Fruit fly (Drosophila melanogaster) whole organism, pupa: ENCODE data around the gene Zip99C.

ENCODE experiments used
- CG10348 ChIP-seq: fragments of 200-800 bp; sonication (Bioruptor generic); IDR thresholded peaks from 2 replicates; pipeline ENCODE4 v1.3.6; 2022; ENCODE audit warnings: missing biosample characterization, missing genetic modification characterization
- CG12605 ChIP-seq: fragments of 200-800 bp; sonication (Bioruptor generic); IDR thresholded peaks from 2 replicates; pipeline ENCODE4 v1.3.6; 2022; ENCODE audit warnings: missing biosample characterization, missing genetic modification characterization
- CG13204 ChIP-seq: fragments of 200-800 bp; sonication (Bioruptor generic); optimal IDR thresholded peaks from 2 replicates; lab custom pipeline; 2018; ENCODE audit warnings: missing biosample characterization, mild to moderate bottlenecking, missing genetic modification characterization, moderate library complexity
- CG14655 ChIP-seq: fragments of 200-800 bp; sonication (Bioruptor generic); optimal IDR thresholded peaks from 3 replicates; lab custom pipeline; 2017; ENCODE audit warnings: mild to moderate bottlenecking, missing biosample characterization, missing genetic modification reagents, missing genetic modification characterization
- CG15710 ChIP-seq: fragments of 200-800 bp; sonication (Bioruptor generic); optimal IDR thresholded peaks from 2 replicates; lab custom pipeline; 2018; ENCODE audit warnings: missing biosample characterization, mild to moderate bottlenecking, missing genetic modification characterization, moderate library complexity
- CG17806 ChIP-seq: fragments of 200-800 bp; sonication (Bioruptor generic); optimal IDR thresholded peaks from 2 replicates; lab custom pipeline; 2018; ENCODE audit warnings: missing biosample characterization, mild to moderate bottlenecking, missing genetic modification characterization, moderate library complexity
- CG32121 ChIP-seq: fragments of 200-800 bp; sonication (Bioruptor generic); IDR thresholded peaks from 2 replicates; pipeline ENCODE4 v1.3.6; 2022; ENCODE audit warnings: missing biosample characterization, missing genetic modification characterization
- CG34367 ChIP-seq: fragments of 200-800 bp; sonication (Bioruptor generic); optimal IDR thresholded peaks from 2 replicates; lab custom pipeline; 2018; ENCODE audit warnings: missing biosample characterization, mild to moderate bottlenecking, missing genetic modification characterization
- CG4496 ChIP-seq: fragments of 200-800 bp; sonication (Bioruptor generic); IDR thresholded peaks from 3 replicates; pipeline ENCODE4 v1.3.6; 2022; ENCODE audit warnings: missing biosample characterization, missing genetic modification characterization
- CG8159 ChIP-seq: fragments of 200-800 bp; sonication (Bioruptor generic); optimal IDR thresholded peaks from 3 replicates; lab custom pipeline; 2018; ENCODE audit warnings: missing biosample characterization, mild to moderate bottlenecking, missing genetic modification characterization, moderate library complexity
- CG8301 ChIP-seq: fragments of 200-800 bp; sonication (Bioruptor generic); optimal IDR thresholded peaks from 2 replicates; lab custom pipeline; 2018; ENCODE audit warnings: missing biosample characterization, mild to moderate bottlenecking, missing genetic modification characterization
- CG9948 ChIP-seq: fragments of 200-800 bp; sonication (Bioruptor generic); optimal IDR thresholded peaks from 2 replicates; lab custom pipeline; 2018; ENCODE audit warnings: missing biosample characterization, mild to moderate bottlenecking, missing genetic modification characterization, moderate library complexity
- D1 ChIP-seq: fragments of 200-800 bp; sonication (Bioruptor generic); optimal IDR thresholded peaks from 2 replicates; lab custom pipeline; 2018; ENCODE audit warnings: missing biosample characterization, mild to moderate bottlenecking, missing genetic modification characterization, moderate library complexity
- EcR ChIP-seq: fragments of 200-800 bp; sonication (Bioruptor generic); optimal IDR thresholded peaks from 3 replicates; lab custom pipeline; 2019; ENCODE audit warnings: missing biosample characterization, missing genetic modification characterization, mild to moderate bottlenecking, moderate library complexity, missing genetic modification reagents
- Ets98B ChIP-seq: fragments of 200-800 bp; sonication (Bioruptor generic); IDR thresholded peaks from 2 replicates; pipeline ENCODE4 v1.3.6; 2022; ENCODE audit warnings: missing biosample characterization, missing genetic modification characterization
- Pif1A ChIP-seq: fragments of 200-800 bp; sonication (Bioruptor generic); optimal IDR thresholded peaks from 3 replicates; lab custom pipeline; 2016; ENCODE audit warnings: missing biosample characterization, missing genetic modification characterization
- Pif1B ChIP-seq: fragments of 200-800 bp; sonication (Bioruptor generic); optimal IDR thresholded peaks from 3 replicates; lab custom pipeline; 2016; ENCODE audit warnings: missing biosample characterization, missing genetic modification characterization
- Snoo ChIP-seq: fragments of 200-800 bp; sonication (Bioruptor generic); optimal IDR thresholded peaks from 3 replicates; lab custom pipeline; 2017; ENCODE audit warnings: missing biosample characterization, mild to moderate bottlenecking, missing genetic modification characterization, inconsistent platforms
- fd96Ca ChIP-seq: fragments of 200-800 bp; sonication (Bioruptor generic); IDR thresholded peaks from 3 replicates; pipeline ENCODE4 v1.3.6; 2022; ENCODE audit warnings: missing biosample characterization, missing genetic modification characterization
- gl ChIP-seq: fragments of 200-800 bp; sonication (Bioruptor generic); optimal IDR thresholded peaks from 2 replicates; lab custom pipeline; 2018; ENCODE audit warnings: missing biosample characterization, mild to moderate bottlenecking, missing genetic modification characterization
- rn ChIP-seq: fragments of 200-800 bp; sonication (Bioruptor generic); IDR thresholded peaks from 2 replicates; pipeline ENCODE4 v1.3.6; 2022; ENCODE audit warnings: missing biosample characterization, missing genetic modification characterization

Zip99C gene

DNA sequence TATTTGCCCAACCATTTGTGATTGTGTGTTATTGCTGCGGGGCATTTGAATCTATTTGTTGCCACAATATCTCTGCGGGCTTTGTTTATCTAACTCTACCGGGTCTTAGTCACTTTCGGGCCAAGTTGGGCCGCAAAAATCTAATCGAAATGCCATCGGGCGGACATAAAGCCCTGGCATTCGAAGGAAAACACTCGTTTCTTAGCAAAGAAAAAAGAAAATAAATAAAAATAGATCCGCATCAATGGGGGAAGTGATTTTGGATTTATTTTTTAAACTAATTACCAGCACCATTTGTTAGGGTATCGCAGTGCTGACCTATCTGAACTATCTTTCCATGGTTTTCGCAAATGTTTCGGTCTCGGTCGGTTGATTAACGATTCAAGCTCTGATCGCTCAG lies 29.9 kb upstream of the Zip99C start:
- peak; percentile 60; the same call in 1 of the 3 replicates for TF ChIP-seq fd96Ca (GFP tag; lab: Robert Waterston, UW)
- TF ChIP-seq CG14655 (GFP tag; lab: Kevin White, UChicago), result peak; percentile 1
- no peak for TF ChIP-seq CG15710 (tag; lab: Kevin White, UChicago)
- TF ChIP-seq EcR (GFP tag; lab: Kevin White, UChicago), result no peak
- TF ChIP-seq Ets98B (GFP tag; lab: Robert Waterston, UW), result 0 out of 2 replicates have a peak, but pooled peaks have one; percentile 41
- 0 out of 3 replicates have a peak, but pooled peaks have one; percentile 22 for TF ChIP-seq CG4496 (GFP tag; lab: Robert Waterston, UW)
- TF ChIP-seq CG8301 (tag; lab: Kevin White, UChicago), result peak; percentile 5
- no peak for TF ChIP-seq CG13204
- TF ChIP-seq CG10348 (GFP tag; lab: Robert Waterston, UW), result 0 out of 2 replicates have a peak, but pooled peaks have one; percentile 32

dm6 chr3R:29894393-29894792 lies 25.7 kb upstream of the Zip99C start:
- TF ChIP-seq CG8301 (tag; lab: Kevin White, UChicago), result peak; percentile 58
- TF ChIP-seq fd96Ca (GFP tag; lab: Robert Waterston, UW), result peak; percentile 85
- TF ChIP-seq CG4496 (GFP tag; lab: Robert Waterston, UW), result peak; percentile 50; the same call in 2 of the 3 replicates
- no peak for TF ChIP-seq CG34367 (tag; lab: Kevin White, UChicago)
- TF ChIP-seq Ets98B (GFP tag; lab: Robert Waterston, UW), result peak; percentile 66
- TF ChIP-seq CG13204, result no peak
- no peak for TF ChIP-seq CG9948 (tag; lab: Kevin White, UChicago)
- TF ChIP-seq rn, result peak; percentile 36; the same call in 1 of the 2 replicates
- TF ChIP-seq CG10348 (GFP tag; lab: Robert Waterston, UW), result 0 out of 2 replicates have a peak, but pooled peaks have one; percentile 26
- TF ChIP-seq Pif1A, result peak; percentile 33
- no peak for TF ChIP-seq D1
- TF ChIP-seq CG32121 (GFP tag; lab: Robert Waterston, UW), result peak; percentile 80
- TF ChIP-seq CG14655 (GFP tag; lab: Kevin White, UChicago), result peak; percentile 51
- TF ChIP-seq Pif1B, result no peak
- TF ChIP-seq CG12605 (GFP tag; lab: Robert Waterston, UW), result peak; percentile 42; the same call in 1 of the 2 replicates
- no peak for TF ChIP-seq Snoo (tag; lab: Kevin White, UChicago)

- no peak for TF ChIP-seq fd96Ca (GFP tag; lab: Robert Waterston, UW)
Measured at dm6 chr3R:29893030-29893429, 24.3 kb upstream of the Zip99C start.

- no peak for TF ChIP-seq Snoo (tag; lab: Kevin White, UChicago)
- TF ChIP-seq D1, result no peak
- no peak for TF ChIP-seq CG32121 (GFP tag; lab: Robert Waterston, UW)
- no peak for TF ChIP-seq EcR (GFP tag; lab: Kevin White, UChicago)
- no peak for TF ChIP-seq CG12605 (GFP tag; lab: Robert Waterston, UW)
- no peak for TF ChIP-seq CG13204
- TF ChIP-seq rn, result no peak
- no peak for TF ChIP-seq CG8159 (tag; lab: Kevin White, UChicago)
- TF ChIP-seq Pif1A, result no peak
- no peak for TF ChIP-seq CG17806
- no peak for TF ChIP-seq CG10348 (GFP tag; lab: Robert Waterston, UW)
- TF ChIP-seq, all 21 proteins: peak for 0
Measured at dm6 chr3R:29891183-29891582, 22.5 kb upstream of the Zip99C start.

dm6 chr3R:29880306-29880705 lies 11.6 kb upstream of the Zip99C start:
- TF ChIP-seq fd96Ca (GFP tag; lab: Robert Waterston, UW), result no peak
- TF ChIP-seq CG32121 (GFP tag; lab: Robert Waterston, UW), result no peak
- no peak for TF ChIP-seq CG9948 (tag; lab: Kevin White, UChicago)

DNA sequence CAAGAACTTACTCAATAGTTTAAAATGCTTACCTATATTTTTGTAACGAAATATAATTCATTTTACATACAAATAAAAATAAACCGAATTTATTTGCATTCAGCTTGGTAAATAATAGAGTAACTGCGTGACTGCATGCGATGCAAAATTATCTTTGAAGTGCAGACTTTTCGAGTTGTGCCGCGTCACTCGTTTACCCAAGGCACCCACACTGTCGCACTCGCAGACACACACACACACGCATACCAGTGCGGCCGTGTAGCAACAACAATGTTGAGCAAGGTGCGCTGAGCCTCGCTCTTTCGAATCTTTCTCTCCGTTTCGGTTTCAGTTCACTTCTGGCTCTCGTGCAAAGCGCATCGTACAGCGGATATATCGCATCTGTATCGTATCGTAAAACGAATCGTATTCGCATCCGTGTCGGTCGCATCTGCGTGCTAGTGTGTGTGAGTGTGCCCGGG lies 8.1 kb upstream of the Zip99C start, which contains the start of gene CG31038:
CG31038 (plus strand) TSS at position 327 of the 461 bp plus-strand sequence.
- TF ChIP-seq CG13204, result peak; percentile 52
- peak; percentile 62 for TF ChIP-seq Pif1B
- peak; percentile 68 for TF ChIP-seq EcR (GFP tag; lab: Kevin White, UChicago)
- TF ChIP-seq CG34367 (tag; lab: Kevin White, UChicago), result peak; percentile 27
- TF ChIP-seq Pif1A, result peak; percentile 61
- TF ChIP-seq gl, result peak; percentile 29
- TF ChIP-seq CG9948 (tag; lab: Kevin White, UChicago), result peak; percentile 18
- peak; percentile 77 for TF ChIP-seq CG4496 (GFP tag; lab: Robert Waterston, UW)
- TF ChIP-seq rn, result no peak
- TF ChIP-seq CG12605 (GFP tag; lab: Robert Waterston, UW), result peak; percentile 71
- peak; percentile 85; the same call in 1 of the 2 replicates for TF ChIP-seq Ets98B (GFP tag; lab: Robert Waterston, UW)
- TF ChIP-seq fd96Ca (GFP tag; lab: Robert Waterston, UW), result peak; percentile 50; the same call in 1 of the 3 replicates
- TF ChIP-seq CG32121 (GFP tag; lab: Robert Waterston, UW), result peak; percentile 68; the same call in 1 of the 2 replicates
- TF ChIP-seq CG15710 (tag; lab: Kevin White, UChicago), result peak; percentile 12
- TF ChIP-seq CG17806, result no peak
- peak; percentile 55 for TF ChIP-seq CG8301 (tag; lab: Kevin White, UChicago)
- peak; percentile 62 for TF ChIP-seq CG14655 (GFP tag; lab: Kevin White, UChicago)
- no peak for TF ChIP-seq D1
- TF ChIP-seq CG10348 (GFP tag; lab: Robert Waterston, UW), result no peak
- TF ChIP-seq Snoo (tag; lab: Kevin White, UChicago), result no peak
- peak; percentile 58 for TF ChIP-seq CG8159 (tag; lab: Kevin White, UChicago)
- TF ChIP-seq, all 21 proteins: peak for 16
